Fruit fly (Drosophila melanogaster) whole organism, adult: ENCODE data around the gene CG43703.

Experiments used
- CG14711 ChIP-seq: fragments of 200-800 bp; sonication (Bioruptor generic); optimal IDR thresholded peaks from 2 replicates; lab custom pipeline; 2018; ENCODE audit warnings: missing biosample characterization, mild to moderate bottlenecking, missing genetic modification characterization, moderate library complexity
- Clk ChIP-seq: fragments of 200-800 bp; sonication (Bioruptor generic); optimal IDR thresholded peaks from 2 replicates; lab custom pipeline; 2017; ENCODE audit warnings: missing biosample characterization, missing genetic modification characterization
- Mnt ChIP-seq: fragments of 200-800 bp; sonication (Bioruptor generic); optimal IDR thresholded peaks from 2 replicates; lab custom pipeline; 2016; ENCODE audit warnings: missing biosample characterization, mild to moderate bottlenecking, missing genetic modification characterization
- bab1 ChIP-seq: fragments of 200-800 bp; sonication (Bioruptor generic); optimal IDR thresholded peaks from 3 replicates; lab custom pipeline; 2019; ENCODE audit warnings: missing biosample characterization, mild to moderate bottlenecking, missing genetic modification characterization, moderate library complexity
- pad ChIP-seq: fragments of 200-800 bp; sonication (Bioruptor generic); optimal IDR thresholded peaks from 3 replicates; lab custom pipeline; 2017; ENCODE audit warnings: missing biosample characterization, missing genetic modification characterization, mild to moderate bottlenecking, moderate library complexity, missing genetic modification reagents
- toe ChIP-seq: fragments of 200-800 bp; sonication (Bioruptor generic); optimal IDR thresholded peaks from 2 replicates; lab custom pipeline; 2016; ENCODE audit warnings: missing biosample characterization, missing genetic modification characterization

DNA sequence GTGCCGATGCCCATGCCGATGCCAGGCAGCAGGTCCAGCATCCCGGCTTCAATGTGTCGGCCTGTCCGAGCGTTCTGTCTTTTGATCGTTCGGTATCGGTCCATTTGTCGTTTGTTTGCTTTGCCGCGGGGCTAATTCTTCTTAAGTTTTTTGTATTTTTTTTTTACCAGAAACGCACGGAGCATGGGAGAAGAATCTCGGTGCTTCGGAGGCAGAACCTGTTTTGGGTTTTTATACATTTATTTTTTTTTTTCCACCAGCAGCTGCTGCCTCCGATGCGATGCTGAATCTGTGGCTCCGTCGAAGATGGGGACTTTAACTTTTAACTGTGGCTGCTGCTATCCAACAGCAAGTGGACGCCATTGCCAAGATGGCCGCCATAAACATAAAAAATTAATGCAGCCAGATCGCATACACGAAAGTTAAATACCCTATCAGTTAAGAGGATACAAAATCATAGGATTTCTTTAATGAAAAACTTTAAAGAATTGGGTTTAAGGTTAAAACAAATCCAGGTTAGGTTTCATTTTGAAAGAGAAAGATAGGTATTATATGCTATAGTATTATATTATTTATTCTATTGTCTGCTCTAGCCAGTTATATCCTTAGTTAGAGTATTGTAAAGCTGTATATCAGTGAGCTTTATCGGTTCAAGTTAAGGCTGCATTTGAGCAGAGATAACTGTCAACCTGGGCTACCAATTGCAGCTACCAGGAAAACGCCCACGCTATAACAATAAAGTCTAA is 16.0 kb downstream of the CG43703 start:
- no peak for TF ChIP-seq pad (GFP tag; lab: Kevin White, UChicago)
- TF ChIP-seq Clk = no peak
- no peak for TF ChIP-seq bab1 (GFP tag; lab: Kevin White, UChicago)
- no peak for TF ChIP-seq CG14711 (tag; lab: Kevin White, UChicago)
- TF ChIP-seq toe (GFP tag; lab: Kevin White, UChicago) = no peak
- no peak for TF ChIP-seq Mnt (GFP tag; lab: Kevin White, UChicago)
